Fruit fly (Drosophila melanogaster) Kc167 (cell line): ENCODE results near the gene ATPsynG.

Experiments
- Myc ChIP-seq: fragments of >200 bp; optimal IDR thresholded peaks from 2 replicates; lab custom pipeline; 2017; ENCODE audit warnings: missing external identifiers
- Sin3A ChIP-seq: fragments of >200 bp; optimal IDR thresholded peaks from 2 replicates; lab custom pipeline; 2018; ENCODE audit warnings: missing external identifiers
- h ChIP-seq: fragments of >200 bp; optimal IDR thresholded peaks from 3 replicates; lab custom pipeline; 2018; ENCODE audit warnings: missing external identifiers
- insv ChIP-seq: fragments of >200 bp; optimal IDR thresholded peaks from 3 replicates; lab custom pipeline; 2018; ENCODE audit warnings: missing external identifiers
- psq ChIP-seq: fragments of >200 bp; optimal IDR thresholded peaks from 2 replicates; lab custom pipeline; 2017; ENCODE audit warnings: missing external identifiers
- ttk ChIP-seq: sonication (Bioruptor generic); optimal IDR thresholded peaks from 2 replicates; lab custom pipeline; 2017; ENCODE audit warnings: missing external identifiers

ATPsynG gene

dm6 chr2L:10976046-10976863 is at the start of gene ATPsynG, which contains the start of gene SCAR:
ATPsynG (minus strand) TSS chr2L:10976399.
SCAR (plus strand) TSS chr2L:10976772.
- TF ChIP-seq insv (lab: Kevin White, UChicago), result no peak
- no peak for TF ChIP-seq Myc (lab: Kevin White, UChicago)
- no peak for TF ChIP-seq Sin3A
- no peak for TF ChIP-seq h (lab: Kevin White, UChicago)
- no peak for TF ChIP-seq ttk
- TF ChIP-seq psq (lab: Kevin White, UChicago), result no peak

dm6 chr2L:11023875-11024274 is 47.7 kb upstream of the ATPsynG start:
- no peak for TF ChIP-seq psq (lab: Kevin White, UChicago)
- no peak for TF ChIP-seq ttk
- TF ChIP-seq insv (lab: Kevin White, UChicago), result no peak
- TF ChIP-seq h (lab: Kevin White, UChicago), result no peak
- TF ChIP-seq Sin3A, result no peak
- TF ChIP-seq Myc (lab: Kevin White, UChicago), result no peak

- TF ChIP-seq ttk (no peak), psq (lab: Kevin White, UChicago) (no peak), Sin3A (no peak), h (lab: Kevin White, UChicago) (no peak), Myc (lab: Kevin White, UChicago) (no peak), insv (lab: Kevin White, UChicago) (no peak)
These were observed 46.6 kb upstream of the ATPsynG start for dm6 chr2L:11022804-11023203.

- no peak for TF ChIP-seq psq (lab: Kevin White, UChicago)
These were observed 45.4 kb upstream of the ATPsynG start for dm6 chr2L:11021606-11022005.

- TF ChIP-seq psq (lab: Kevin White, UChicago) (no peak), ttk (no peak), insv (lab: Kevin White, UChicago) (no peak), Sin3A (no peak), Myc (lab: Kevin White, UChicago) (no peak), h (lab: Kevin White, UChicago) (no peak)
These were observed 40.5 kb upstream of the ATPsynG start, which contains the start of gene CG14913 for dm6 chr2L:11016695-11017094. CG14913 (plus strand) TSS chr2L:11016995.

dm6 chr2L:11015320-11015719 is 39.1 kb upstream of the ATPsynG start, which contains the start of gene Acp32CD:
Acp32CD (plus strand) TSS chr2L:11015620.
- TF ChIP-seq h (lab: Kevin White, UChicago), result no peak

dm6 chr2L:11014671-11015070 is 38.5 kb upstream of the ATPsynG start:
- TF ChIP-seq Sin3A (no peak), psq (lab: Kevin White, UChicago) (no peak), insv (lab: Kevin White, UChicago) (no peak), ttk (no peak), Myc (lab: Kevin White, UChicago) (no peak), h (lab: Kevin White, UChicago) (no peak)

- TF ChIP-seq ttk (no peak), Myc (lab: Kevin White, UChicago) (no peak), insv (lab: Kevin White, UChicago) (no peak), h (lab: Kevin White, UChicago) (no peak), Sin3A (no peak), psq (lab: Kevin White, UChicago) (no peak)
These were observed 37.9 kb upstream of the ATPsynG start for dm6 chr2L:11014018-11014611.

dm6 chr2L:11010999-11011398 is 34.8 kb upstream of the ATPsynG start, which contains the start of the genes Art8 and dUTPase:
Art8 (minus strand) TSS chr2L:11011086.
dUTPase (plus strand) TSS chr2L:11011312.
- no peak for TF ChIP-seq Sin3A
- TF ChIP-seq ttk, result no peak
- no peak for TF ChIP-seq h (lab: Kevin White, UChicago)
- TF ChIP-seq Myc (lab: Kevin White, UChicago), result no peak
- no peak for TF ChIP-seq insv (lab: Kevin White, UChicago)
- TF ChIP-seq psq (lab: Kevin White, UChicago), result no peak

- TF ChIP-seq insv (lab: Kevin White, UChicago), result no peak
- TF ChIP-seq psq (lab: Kevin White, UChicago), result no peak
- no peak for TF ChIP-seq Sin3A
- TF ChIP-seq Myc (lab: Kevin White, UChicago), result no peak
- no peak for TF ChIP-seq h (lab: Kevin White, UChicago)
These were observed 28.5 kb upstream of the ATPsynG start, which contains the start of gene Nup154 for dm6 chr2L:11004674-11005045. Nup154 (plus strand) TSS chr2L:11004820.

dm6 chr2L:11003925-11004673 is 27.9 kb upstream of the ATPsynG start, which contains the start of gene RpL9:
RpL9 (minus strand) TSS chr2L:11004189.
- TF ChIP-seq ttk (no peak), psq (lab: Kevin White, UChicago) (no peak), Myc (lab: Kevin White, UChicago) (no peak), insv (lab: Kevin White, UChicago) (no peak), Sin3A (no peak), h (lab: Kevin White, UChicago) (no peak)
